Fruit fly (Drosophila melanogaster) whole organism, embryonic: ENCODE measurements around the gene chb.
A peak's percentile ranks its signal among the peaks of the same experiment; 100 is the strongest.

ENCODE experiments used
- BEAF-32 ChIP-seq: fragments of 200-800 bp; sonication (Bioruptor generic); optimal IDR thresholded peaks from 3 replicates; lab custom pipeline; 2017; ENCODE audit warnings: missing biosample characterization, missing genetic modification characterization, mild to moderate bottlenecking, moderate library complexity, missing genetic modification reagents
- CG10979 ChIP-seq: fragments of 200-800 bp; sonication (Bioruptor generic); optimal IDR thresholded peaks from 2 replicates; lab custom pipeline; 2018; ENCODE audit warnings: missing biosample characterization, mild to moderate bottlenecking, missing genetic modification characterization, moderate library complexity
- CG11247 ChIP-seq: fragments of 200-800 bp; sonication (Bioruptor generic); IDR thresholded peaks from 2 replicates; pipeline ENCODE4 v1.3.6; 2022; ENCODE audit warnings: missing biosample characterization, missing genetic modification characterization
- CG13424 ChIP-seq: fragments of 200-800 bp; sonication (Bioruptor generic); optimal IDR thresholded peaks from 2 replicates; lab custom pipeline; 2019; ENCODE audit warnings: missing biosample characterization, mild to moderate bottlenecking, missing genetic modification characterization, moderate library complexity
- CG14710 ChIP-seq: fragments of 200-800 bp; sonication (Bioruptor generic); optimal IDR thresholded peaks from 3 replicates; lab custom pipeline; 2019; ENCODE audit warnings: missing biosample characterization, mild to moderate bottlenecking, missing genetic modification characterization, moderate library complexity
- CG1602 ChIP-seq: fragments of 200-800 bp; sonication (Bioruptor generic); optimal IDR thresholded peaks from 3 replicates; lab custom pipeline; 2016; ENCODE audit warnings: missing biosample characterization, missing genetic modification characterization
- CG17328 ChIP-seq: fragments of 200-800 bp; sonication (Bioruptor generic); IDR thresholded peaks from 2 replicates; pipeline ENCODE4 v1.3.6; 2022; ENCODE audit warnings: missing biosample characterization, missing genetic modification characterization
- CG17361 ChIP-seq: fragments of 200-800 bp; sonication (Bioruptor generic); IDR thresholded peaks from 3 replicates; pipeline ENCODE4 v1.3.6; 2022; ENCODE audit warnings: missing biosample characterization, missing genetic modification characterization
- CG17568 ChIP-seq: fragments of 200-800 bp; sonication (Bioruptor generic); optimal IDR thresholded peaks from 2 replicates; lab custom pipeline; 2018; ENCODE audit warnings: missing biosample characterization, mild to moderate bottlenecking, missing genetic modification characterization, moderate library complexity
- CG18599 ChIP-seq: fragments of 200-800 bp; sonication (Bioruptor generic); optimal IDR thresholded peaks from 3 replicates; lab custom pipeline; 2017; ENCODE audit warnings: missing biosample characterization, missing genetic modification characterization, mild to moderate bottlenecking, moderate library complexity, missing genetic modification reagents
- CG2712 ChIP-seq: fragments of 200-800 bp; optimal IDR thresholded peaks from 3 replicates; lab custom pipeline; 2019; ENCODE audit warnings: missing biosample characterization, mild to moderate bottlenecking, missing genetic modification characterization, moderate library complexity
- CG30431 ChIP-seq: fragments of 200-800 bp; sonication (Bioruptor generic); optimal IDR thresholded peaks from 2 replicates; lab custom pipeline; 2017; ENCODE audit warnings: missing biosample characterization, missing genetic modification characterization
- CG6254 ChIP-seq: fragments of 200-800 bp; sonication (Bioruptor generic); optimal IDR thresholded peaks from 3 replicates; lab custom pipeline; 2017; ENCODE audit warnings: mild to moderate bottlenecking, missing biosample characterization, missing genetic modification reagents, missing genetic modification characterization
- CG6272 ChIP-seq: fragments of 200-800 bp; sonication (Bioruptor generic); IDR thresholded peaks from 2 replicates; pipeline ENCODE4 v1.3.6; 2022; ENCODE audit warnings: missing biosample characterization, missing genetic modification characterization
- CG6683 ChIP-seq: fragments of 200-800 bp; sonication (Bioruptor generic); optimal IDR thresholded peaks from 2 replicates; lab custom pipeline; 2017; ENCODE audit warnings: missing biosample characterization, mild to moderate bottlenecking, missing genetic modification characterization, missing genetic modification reagents
- CG6854 ChIP-seq: fragments of 200-800 bp; sonication (Bioruptor generic); optimal IDR thresholded peaks from 3 replicates; lab custom pipeline; 2017; ENCODE audit warnings: missing biosample characterization, mild to moderate bottlenecking, missing genetic modification characterization
- CG7271 ChIP-seq: fragments of 200-800 bp; sonication (Bioruptor generic); optimal IDR thresholded peaks from 2 replicates; lab custom pipeline; 2018; ENCODE audit warnings: missing biosample characterization, mild to moderate bottlenecking, missing genetic modification characterization, moderate library complexity
- CG7357 ChIP-seq: fragments of 200-800 bp; sonication (Bioruptor generic); IDR thresholded peaks from 3 replicates; pipeline ENCODE4 v1.3.6; 2022; ENCODE audit warnings: missing biosample characterization, missing genetic modification characterization
- CG7556 ChIP-seq: fragments of 200-800 bp; sonication (Bioruptor generic); optimal IDR thresholded peaks from 2 replicates; lab custom pipeline; 2017; ENCODE audit warnings: missing biosample characterization, mild to moderate bottlenecking, missing genetic modification characterization
- CG7987 ChIP-seq: fragments of 200-800 bp; sonication (Bioruptor generic); optimal IDR thresholded peaks from 2 replicates; lab custom pipeline; 2018; ENCODE audit warnings: missing biosample characterization, mild to moderate bottlenecking, missing genetic modification characterization, moderate library complexity
- CG9932 ChIP-seq: fragments of 200-800 bp; sonication (Bioruptor generic); IDR thresholded peaks from 2 replicates; pipeline ENCODE4 v1.3.6; 2022; ENCODE audit warnings: missing biosample characterization, missing genetic modification characterization
- Doc2 ChIP-seq: fragments of 200-800 bp; sonication (Bioruptor generic); IDR thresholded peaks from 2 replicates; pipeline ENCODE4 v1.3.6; 2022; ENCODE audit warnings: missing biosample characterization, missing genetic modification characterization
- Dp ChIP-seq: fragments of 200-800 bp; sonication (Bioruptor generic); optimal IDR thresholded peaks from 2 replicates; lab custom pipeline; 2018; ENCODE audit warnings: missing biosample characterization, mild to moderate bottlenecking, missing genetic modification characterization, moderate library complexity
- Fer2 ChIP-seq: fragments of 200-800 bp; sonication (Bioruptor generic); optimal IDR thresholded peaks from 2 replicates; lab custom pipeline; 2018; ENCODE audit warnings: missing biosample characterization, mild to moderate bottlenecking, missing genetic modification characterization, moderate library complexity
- Hmr ChIP-seq: fragments of 200-800 bp; sonication (Bioruptor generic); optimal IDR thresholded peaks from 3 replicates; lab custom pipeline; 2017; ENCODE audit warnings: mild to moderate bottlenecking, missing biosample characterization, missing genetic modification reagents, missing genetic modification characterization
- Hmx ChIP-seq: fragments of 200-800 bp; sonication (Bioruptor generic); optimal IDR thresholded peaks from 2 replicates; lab custom pipeline; 2016; ENCODE audit warnings: missing biosample characterization, missing genetic modification characterization
- MESR4 ChIP-seq: fragments of 200-800 bp; sonication (Bioruptor generic); optimal IDR thresholded peaks from 2 replicates; lab custom pipeline; 2018; ENCODE audit warnings: missing biosample characterization, mild to moderate bottlenecking, missing genetic modification characterization, moderate library complexity
- Mes4 ChIP-seq: fragments of 200-800 bp; sonication (Bioruptor generic); optimal IDR thresholded peaks from 2 replicates; lab custom pipeline; 2016; ENCODE audit warnings: missing biosample characterization, missing genetic modification characterization
- Mrtf ChIP-seq: fragments of 200-800 bp; sonication (Bioruptor generic); IDR thresholded peaks from 3 replicates; pipeline ENCODE4 v1.3.6; 2022; ENCODE audit warnings: missing biosample characterization, missing genetic modification characterization
- Sry-δ ChIP-seq: fragments of 200-800 bp; sonication (Bioruptor generic); optimal IDR thresholded peaks from 2 replicates; lab custom pipeline; 2016; ENCODE audit warnings: missing biosample characterization, missing genetic modification characterization
- ac ChIP-seq: fragments of 200-800 bp; sonication (Bioruptor generic); optimal IDR thresholded peaks from 3 replicates; lab custom pipeline; 2017; ENCODE audit warnings: missing biosample characterization, mild to moderate bottlenecking, missing genetic modification characterization
- amos ChIP-seq: fragments of 200-800 bp; sonication (Bioruptor generic); IDR thresholded peaks from 2 replicates; pipeline ENCODE4 v1.3.6; 2022; ENCODE audit warnings: missing biosample characterization, missing genetic modification characterization; ENCODE audit not compliant: partially characterized antibody
- ash1 ChIP-seq: fragments of 200-800 bp; sonication (Bioruptor generic); optimal IDR thresholded peaks from 2 replicates; lab custom pipeline; 2018; ENCODE audit warnings: missing biosample characterization, mild to moderate bottlenecking, missing genetic modification characterization
- btn ChIP-seq: fragments of 200-800 bp; sonication (Bioruptor generic); optimal IDR thresholded peaks from 2 replicates; lab custom pipeline; 2016; ENCODE audit warnings: missing biosample characterization, missing genetic modification characterization
- cato ChIP-seq: fragments of 200-800 bp; sonication (Bioruptor generic); optimal IDR thresholded peaks from 2 replicates; lab custom pipeline; 2016; ENCODE audit warnings: missing biosample characterization, missing genetic modification characterization, borderline replicate concordance
- chinmo ChIP-seq: fragments of 200-800 bp; sonication (Bioruptor generic); IDR thresholded peaks from 4 replicates; pipeline ENCODE4 v1.3.6; 2022; ENCODE audit warnings: missing biosample characterization, missing genetic modification characterization; ENCODE audit not compliant: partially characterized antibody
- chn ChIP-seq: fragments of 200-800 bp; sonication (Bioruptor generic); optimal IDR thresholded peaks from 2 replicates; lab custom pipeline; 2016; ENCODE audit warnings: missing biosample characterization, missing genetic modification characterization
- crol ChIP-seq: fragments of 200-800 bp; sonication (Bioruptor generic); IDR thresholded peaks from 2 replicates; pipeline ENCODE4 v1.3.6; 2022; ENCODE audit warnings: missing biosample characterization, missing genetic modification characterization
- danr ChIP-seq: fragments of 200-800 bp; sonication (Bioruptor generic); IDR thresholded peaks from 2 replicates; pipeline ENCODE4 v1.3.6; 2022; ENCODE audit warnings: missing biosample characterization, missing genetic modification characterization
- mirr ChIP-seq: fragments of 200-800 bp; sonication (Bioruptor generic); optimal IDR thresholded peaks from 3 replicates; lab custom pipeline; 2018; ENCODE audit warnings: missing biosample characterization, mild to moderate bottlenecking, missing genetic modification characterization
- nmo ChIP-seq: fragments of 200-800 bp; sonication (Bioruptor generic); optimal IDR thresholded peaks from 2 replicates; lab custom pipeline; 2018; ENCODE audit warnings: missing biosample characterization, mild to moderate bottlenecking, missing genetic modification characterization, moderate library complexity
- nom ChIP-seq: fragments of 200-800 bp; sonication (Bioruptor generic); optimal IDR thresholded peaks from 2 replicates; lab custom pipeline; 2017; ENCODE audit warnings: missing biosample characterization, missing genetic modification characterization, mild to moderate bottlenecking, moderate library complexity, missing genetic modification reagents
- peb ChIP-seq: fragments of 200-800 bp; sonication (Bioruptor generic); IDR thresholded peaks from 2 replicates; pipeline ENCODE4 v1.3.6; 2022; ENCODE audit warnings: missing biosample characterization, missing genetic modification characterization
- repo ChIP-seq: fragments of 200-800 bp; sonication (Bioruptor generic); optimal IDR thresholded peaks from 2 replicates; lab custom pipeline; 2016; ENCODE audit warnings: missing biosample characterization, missing genetic modification characterization
- row ChIP-seq: fragments of 200-800 bp; sonication (Bioruptor generic); IDR thresholded peaks from 3 replicates; pipeline ENCODE4 v1.3.6; 2022; ENCODE audit warnings: missing biosample characterization, missing genetic modification characterization
- slbo ChIP-seq: fragments of 200-800 bp; sonication (Bioruptor generic); IDR thresholded peaks from 2 replicates; pipeline ENCODE4 v1.3.6; 2022; ENCODE audit warnings: missing biosample characterization, missing genetic modification characterization
- slou ChIP-seq: fragments of 200-800 bp; sonication (Bioruptor generic); optimal IDR thresholded peaks from 3 replicates; lab custom pipeline; 2016; ENCODE audit warnings: missing biosample characterization, missing genetic modification characterization
- sr ChIP-seq: fragments of 200-800 bp; sonication (Bioruptor generic); IDR thresholded peaks from 3 replicates; pipeline ENCODE4 v1.3.6; 2022; ENCODE audit warnings: missing biosample characterization, missing genetic modification characterization
- stwl ChIP-seq: fragments of 200-800 bp; sonication (Bioruptor generic); optimal IDR thresholded peaks from 3 replicates; lab custom pipeline; 2018; ENCODE audit warnings: missing biosample characterization, mild to moderate bottlenecking, missing genetic modification characterization, moderate library complexity
- unpg ChIP-seq: fragments of 200-800 bp; sonication (Bioruptor generic); optimal IDR thresholded peaks from 3 replicates; lab custom pipeline; 2018; ENCODE audit warnings: missing biosample characterization, mild to moderate bottlenecking, missing genetic modification characterization, moderate library complexity
- vfl ChIP-seq: fragments of 200-800 bp; sonication (Bioruptor generic); optimal IDR thresholded peaks from 2 replicates; lab custom pipeline; 2016; ENCODE audit warnings: missing biosample characterization, missing genetic modification characterization

chb gene

dm6 chr3L:21131427-21131826 is 41.2 kb upstream of the chb start, which contains the start of gene ICA69 (continued):
- TF ChIP-seq CG6272 (no peak), CG11247 (GFP tag; lab: Robert Waterston, UW) (no peak), Mrtf (GFP tag; lab: Robert Waterston, UW) (no peak), crol (peak; percentile 26; the same call in 1 of the 2 replicates), Fer2 (tag; lab: Kevin White, UChicago) (no peak), mirr (GFP tag; lab: Kevin White, UChicago) (no peak), slbo (GFP tag; lab: Robert Waterston, UW) (no peak), CG17361 (GFP tag; lab: Robert Waterston, UW) (no peak), Hmr (GFP tag; lab: Kevin White, UChicago) (no peak), danr (no peak), nom (GFP tag; lab: Kevin White, UChicago) (no peak), BEAF-32 (peak; percentile 50), repo (no peak), btn (GFP tag; lab: Kevin White, UChicago) (no peak), ash1 (no peak), CG6854 (no peak), CG7987 (GFP tag; lab: Kevin White, UChicago) (no peak), CG9932 (0 out of 2 replicates have a peak, but pooled peaks have one; percentile 8), CG10979 (tag; lab: Kevin White, UChicago) (no peak), slou (GFP tag; lab: Kevin White, UChicago) (no peak), Sry-δ (peak; percentile 19), CG7271 (tag; lab: Kevin White, UChicago) (no peak), CG7556 (GFP tag; lab: Kevin White, UChicago) (no peak), CG14710 (tag; lab: Kevin White, UChicago) (peak; percentile 46), CG6254 (no peak), CG30431 (GFP tag; lab: Kevin White, UChicago) (no peak), CG13424 (tag; lab: Kevin White, UChicago) (no peak), vfl (no peak), Dp (GFP tag; lab: Kevin White, UChicago) (peak; percentile 40), peb (GFP tag; lab: Robert Waterston, UW) (no peak), CG7357 (GFP tag; lab: Robert Waterston, UW) (no peak), CG17568 (GFP tag; lab: Kevin White, UChicago) (no peak), MESR4 (peak; percentile 44), chinmo (GFP tag; lab: Robert Waterston, UW) (no peak), CG18599 (GFP tag; lab: Kevin White, UChicago) (no peak), CG1602 (no peak), stwl (peak; percentile 95), sr (GFP tag; lab: Robert Waterston, UW) (no peak), CG2712 (no peak), Mes4 (no peak), amos (peak; percentile 29), nmo (GFP tag; lab: Kevin White, UChicago) (peak; percentile 67), Hmx (GFP tag; lab: Kevin White, UChicago) (no peak), row (GFP tag; lab: Robert Waterston, UW) (no peak), cato (GFP tag; lab: Kevin White, UChicago) (no peak), ac (GFP tag; lab: Kevin White, UChicago) (no peak), CG17328 (GFP tag; lab: Robert Waterston, UW) (no peak), CG6683 (GFP tag; lab: Kevin White, UChicago) (no peak), chn (GFP tag; lab: Kevin White, UChicago) (peak; percentile 87), unpg (GFP tag; lab: Kevin White, UChicago) (no peak), Doc2 (GFP tag; lab: Robert Waterston, UW) (no peak)
